Fruit fly (Drosophila melanogaster): ENCODE measurements around the gene Mur29B.
A peak's percentile ranks its signal among the peaks of the same experiment; 100 is the strongest.

Gene Mur29B

DNA sequence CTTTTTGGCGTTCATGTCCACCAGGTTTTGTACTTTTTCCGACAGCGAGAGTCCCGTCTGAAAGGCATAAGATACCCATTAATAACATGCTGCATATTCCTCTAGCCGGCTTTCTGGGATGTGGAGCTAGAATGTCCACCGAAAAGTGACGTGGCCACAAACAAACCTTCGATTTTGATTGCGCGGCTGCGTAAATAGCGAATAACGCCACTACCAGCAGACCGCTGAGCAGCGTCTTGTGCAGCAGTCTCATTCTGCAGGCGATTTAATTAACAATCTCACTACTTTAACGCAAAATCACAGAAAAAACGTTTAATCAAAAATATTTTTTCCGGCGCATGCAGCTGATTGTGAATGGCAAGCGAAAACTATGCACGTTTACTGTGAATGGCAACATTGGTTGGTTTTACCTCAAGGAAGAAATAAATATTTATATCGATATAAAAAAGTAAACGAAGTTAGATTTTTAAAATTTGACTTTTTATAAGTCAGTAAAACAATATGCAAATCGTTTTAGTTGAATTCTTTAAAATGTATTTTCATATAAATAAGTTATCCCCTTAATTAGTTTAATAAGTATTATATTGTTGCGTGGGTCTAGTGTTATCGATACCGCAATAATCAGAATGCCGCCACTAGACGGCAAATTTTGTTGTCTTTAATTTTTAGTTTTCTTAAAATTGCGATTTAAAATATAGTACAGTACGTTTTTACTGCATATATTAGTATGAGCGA lies 44.0 kb upstream of the Mur29B start, which contains the start of the genes Ostgamma and Mettl14:
Gene Ostgamma, minus strand, starts transcription at position 376 of the 735 bp plus-strand sequence.
Gene Mettl14, plus strand, starts transcription at position 611 of the 735 bp plus-strand sequence.
- TF ChIP-seq CoRest (tag; optimal IDR thresholded peaks at IDR 0.05) (peak; percentile 28), CG12744 (GFP tag; optimal IDR thresholded peaks at IDR 0.05) (no peak), CG1233 (GFP tag; optimal IDR thresholded peaks at IDR 0.05) (no peak), CG3995 (GFP tag; optimal IDR thresholded peaks at IDR 0.05) (peak; percentile 77), Hr3 (GFP tag; optimal IDR thresholded peaks at IDR 0.05) (no peak), CG4617 (GFP tag; optimal IDR thresholded peaks at IDR 0.05; ENCODE audit: borderline replicate concordance) (peak; percentile 76), Doc3 (GFP tag; IDR thresholded peaks at IDR 0.05; ENCODE audit: partially characterized antibody) (peak; percentile 71), CG17829 (tag; optimal IDR thresholded peaks at IDR 0.05) (peak; percentile 41), CG15514 (GFP tag; optimal IDR thresholded peaks at IDR 0.05) (no peak), row (GFP tag; IDR thresholded peaks at IDR 0.05) (peak; percentile 70), Xbp1 (GFP tag; optimal IDR thresholded peaks at IDR 0.05) (peak; percentile 94), Med (GFP tag) (peak; percentile 25), CG8388 (GFP tag; optimal IDR thresholded peaks at IDR 0.05) (peak; percentile 16), lbe (GFP tag; optimal IDR thresholded peaks at IDR 0.05) (peak; percentile 44), sima (GFP tag; optimal IDR thresholded peaks at IDR 0.05) (no peak), sna (GFP tag; IDR thresholded peaks at IDR 0.05; ENCODE audit: partially characterized antibody) (peak; percentile 83), BEAF-32 (GFP tag; optimal IDR thresholded peaks at IDR 0.05) (peak; percentile 82), CG8924 (tag; optimal IDR thresholded peaks at IDR 0.05) (peak; percentile 43), Dp (GFP tag; optimal IDR thresholded peaks at IDR 0.05) (peak; percentile 35), sd (tag; optimal IDR thresholded peaks at IDR 0.05) (peak; percentile 54), hbn (GFP tag; IDR thresholded peaks at IDR 0.05; ENCODE audit: partially characterized antibody) (peak; percentile 68), CG12659 (GFP tag; optimal IDR thresholded peaks at IDR 0.05) (peak; percentile 67), grau (tag; optimal IDR thresholded peaks at IDR 0.05) (peak; percentile 31), ewg (GFP tag; optimal IDR thresholded peaks at IDR 0.05) (peak; percentile 14), Side (GFP tag; optimal IDR thresholded peaks at IDR 0.05) (no peak), inv (GFP tag; IDR thresholded peaks at IDR 0.05; ENCODE audit: partially characterized antibody) (no peak; the same call in none of the 2 replicates), CG17385 (GFP tag; optimal IDR thresholded peaks at IDR 0.05) (peak; percentile 18), CG12391 (tag; optimal IDR thresholded peaks at IDR 0.05) (peak; percentile 57), CG13287 (GFP tag; IDR thresholded peaks at IDR 0.05; ENCODE audit: partially characterized antibody) (peak; percentile 89), CG31441 (GFP tag; IDR thresholded peaks at IDR 0.05) (0 out of 2 replicates have a peak, but pooled peaks have one; percentile 32), gce (GFP tag; IDR thresholded peaks at IDR 0.05) (no peak), CG10267 (tag; optimal IDR thresholded peaks at IDR 0.05) (peak; percentile 38), z (GFP tag; IDR thresholded peaks at IDR 0.05) (no peak), tin (GFP tag; optimal IDR thresholded peaks at IDR 0.05) (peak; percentile 7), D19B (GFP tag; optimal IDR thresholded peaks at IDR 0.05) (no peak), Atf3 (GFP tag; optimal IDR thresholded peaks at IDR 0.05) (no peak), D19A (tag; optimal IDR thresholded peaks at IDR 0.05) (no peak), usp (GFP tag; optimal IDR thresholded peaks at IDR 0.05) (no peak), CG30020 (tag; optimal IDR thresholded peaks at IDR 0.05) (peak; percentile 47), tap (tag; optimal IDR thresholded peaks at IDR 0.05) (no peak), CG15696 (tag; optimal IDR thresholded peaks at IDR 0.05) (peak; percentile 9), CG33213 (GFP tag; optimal IDR thresholded peaks at IDR 0.05) (no peak), CG15601 (tag; optimal IDR thresholded peaks at IDR 0.05) (peak; percentile 42), B-H2 (GFP tag; optimal IDR thresholded peaks at IDR 0.05) (no peak), knrl (GFP tag; IDR thresholded peaks at IDR 0.05; ENCODE audit: partially characterized antibody) (peak; percentile 78; the same call in 1 of the 3 replicates), CG10654 (GFP tag; optimal IDR thresholded peaks at IDR 0.05) (no peak), stwl (tag; optimal IDR thresholded peaks at IDR 0.05) (peak; percentile 36), Sin3A (optimal IDR thresholded peaks at IDR 0.05) (peak; percentile 6)
